Fruit fly (Drosophila melanogaster) whole organism, pupa: ENCODE data around the gene Adck5.

Source experiments
- CG12605 ChIP-seq: fragments of 200-800 bp; sonication (Bioruptor generic); IDR thresholded peaks from 2 replicates; pipeline ENCODE4 v1.3.6; 2022; ENCODE audit warnings: missing biosample characterization, missing genetic modification characterization
- CG4496 ChIP-seq: fragments of 200-800 bp; sonication (Bioruptor generic); IDR thresholded peaks from 3 replicates; pipeline ENCODE4 v1.3.6; 2022; ENCODE audit warnings: missing biosample characterization, missing genetic modification characterization
- Ets98B ChIP-seq: fragments of 200-800 bp; sonication (Bioruptor generic); IDR thresholded peaks from 2 replicates; pipeline ENCODE4 v1.3.6; 2022; ENCODE audit warnings: missing biosample characterization, missing genetic modification characterization
- Pif1B ChIP-seq: fragments of 200-800 bp; sonication (Bioruptor generic); optimal IDR thresholded peaks from 3 replicates; lab custom pipeline; 2016; ENCODE audit warnings: missing biosample characterization, missing genetic modification characterization
- Snoo ChIP-seq: fragments of 200-800 bp; sonication (Bioruptor generic); optimal IDR thresholded peaks from 3 replicates; lab custom pipeline; 2017; ENCODE audit warnings: missing biosample characterization, mild to moderate bottlenecking, missing genetic modification characterization, inconsistent platforms
- fd96Ca ChIP-seq: fragments of 200-800 bp; sonication (Bioruptor generic); IDR thresholded peaks from 3 replicates; pipeline ENCODE4 v1.3.6; 2022; ENCODE audit warnings: missing biosample characterization, missing genetic modification characterization

- TF ChIP-seq Pif1B (no peak), Ets98B (no peak), CG4496 (GFP tag; lab: Robert Waterston, UW) (0 out of 3 replicates have a peak, but pooled peaks have one; percentile 11), fd96Ca (GFP tag; lab: Robert Waterston, UW) (no peak; the same call in 2 of the 3 replicates), CG12605 (no peak), Snoo (tag; lab: Kevin White, UChicago) (no peak)
These were observed 45.9 kb upstream of the Adck5 start for dm6 chr3L:11123598-11124284.
